Worm (Caenorhabditis elegans) whole organism, L4 larva: ENCODE results near the gene pqn-96.

Experiments used
- F26F4.8 ChIP-seq: fragments of 200-800 bp; sonication (Bioruptor generic); conservative IDR thresholded peaks from 2 replicates; pipeline ENCODE4 v1.3.6; 2022; ENCODE audit warnings: missing genetic modification characterization, missing compliant biosample characterization
- F44E2.7 ChIP-seq: fragments of 200-800 bp; sonication (Bioruptor generic); IDR thresholded peaks from 2 replicates; pipeline ENCODE4 v2.1.2; 2022; ENCODE audit warnings: missing genetic modification characterization, missing compliant biosample characterization
- R02D3.7 ChIP-seq: fragments of 150-350 bp; sonication (generic microtip); optimal IDR thresholded peaks from 3 replicates; lab custom pipeline; 2014; ENCODE audit warnings: missing biosample characterization, missing genetic modification characterization
- T26A8.4 ChIP-seq: fragments of 200-800 bp; sonication (Bioruptor generic); IDR thresholded peaks from 2 replicates; pipeline ENCODE4 v1.3.6; 2022; ENCODE audit warnings: missing genetic modification characterization, missing compliant biosample characterization
- Y5F2A.4 ChIP-seq: fragments of 200-800 bp; sonication (Bioruptor generic); optimal IDR thresholded peaks from 2 replicates; lab custom pipeline; 2018; ENCODE audit warnings: mild to moderate bottlenecking, missing genetic modification characterization, missing compliant biosample characterization
- Y75B8A.6 ChIP-seq: fragments of 200-800 bp; sonication (Bioruptor generic); IDR thresholded peaks from 2 replicates; pipeline ENCODE4 v1.3.6; 2022; ENCODE audit warnings: missing genetic modification reagents, missing genetic modification characterization, missing compliant biosample characterization
- ZK546.5 ChIP-seq, 2 experiments: sonication (generic microtip); optimal IDR thresholded peaks; 2 replicates each; lab custom pipeline; 2017; ENCODE audit warnings: missing biosample characterization in 2 of 2, missing genetic modification characterization in 2 of 2
- aha-1 ChIP-seq: fragments of 150-350 bp; peaks from one replicate; lab custom pipeline; 2014; ENCODE audit warnings: missing biosample characterization, missing genetic modification characterization
- aly-2 ChIP-seq: sonication (generic microtip); optimal IDR thresholded peaks from 2 replicates; lab custom pipeline; 2018; ENCODE audit warnings: missing biosample characterization, missing genetic modification characterization
- attf-4 ChIP-seq: sonication (generic microtip); optimal IDR thresholded peaks from 3 replicates; lab custom pipeline; 2017; ENCODE audit warnings: missing biosample characterization, missing genetic modification characterization
- ceh-82 ChIP-seq: sonication (generic microtip); optimal IDR thresholded peaks from 2 replicates; lab custom pipeline; 2017; ENCODE audit warnings: missing biosample characterization, missing genetic modification characterization
- ces-1 ChIP-seq: fragments of 150-350 bp; sonication (generic microtip); optimal IDR thresholded peaks from 4 replicates; lab custom pipeline; 2014; ENCODE audit warnings: missing biosample characterization, missing genetic modification reagents, missing genetic modification characterization
- cey-2 ChIP-seq: sonication (generic microtip); optimal IDR thresholded peaks from 3 replicates; lab custom pipeline; 2017; ENCODE audit warnings: missing genetic modification characterization, mild to moderate bottlenecking, missing compliant biosample characterization, antibody characterized with exemption, borderline replicate concordance; ENCODE audit not compliant: insufficient read depth
- daf-12 ChIP-seq: fragments of 150-350 bp; optimal IDR thresholded peaks from 2 replicates; lab custom pipeline; 2014; ENCODE audit warnings: missing biosample characterization, missing genetic modification reagents, missing genetic modification characterization
- daf-16 ChIP-seq, 3 experiments: sonication (generic microtip); optimal IDR thresholded peaks; 2 replicates each; lab custom pipeline; 2016 to 2017; ENCODE audit warnings: missing genetic modification characterization in 3 of 3, missing genetic modification reagents in 3 of 3, mild to moderate bottlenecking in 2 of 3, missing compliant biosample characterization in 2 of 3, missing biosample characterization in 1 of 3, moderate library complexity in 1 of 3
- daf-8 ChIP-seq: fragments of 200-800 bp; sonication (Bioruptor generic); IDR thresholded peaks from 2 replicates; pipeline ENCODE4 v1.3.6; 2022; ENCODE audit warnings: missing genetic modification characterization, missing compliant biosample characterization
- dmd-8 ChIP-seq: fragments of 200-800 bp; sonication (Bioruptor generic); IDR thresholded peaks from 2 replicates; pipeline ENCODE4 v1.3.6; 2022; ENCODE audit warnings: missing genetic modification characterization, missing compliant biosample characterization
- duxl-1 ChIP-seq: sonication (generic microtip); optimal IDR thresholded peaks from 2 replicates; lab custom pipeline; 2016; ENCODE audit warnings: mild to moderate bottlenecking, missing genetic modification characterization, moderate library complexity, missing compliant biosample characterization; ENCODE audit not compliant: poor library complexity
- egl-27 ChIP-seq: sonication (generic microtip); optimal IDR thresholded peaks from 3 replicates; lab custom pipeline; 2017; ENCODE audit warnings: missing biosample characterization, missing genetic modification reagents, missing genetic modification characterization
- egl-43 ChIP-seq: fragments of 200-800 bp; sonication (Bioruptor generic); IDR thresholded peaks from 2 replicates; pipeline ENCODE4 v1.3.6; 2022; ENCODE audit warnings: missing genetic modification reagents, missing genetic modification characterization, missing compliant biosample characterization
- fkh-10 ChIP-seq: fragments of 150-350 bp; optimal IDR thresholded peaks from 2 replicates; lab custom pipeline; 2014; ENCODE audit warnings: missing biosample characterization, missing genetic modification reagents, missing genetic modification characterization
- fos-1 ChIP-seq: fragments of 150-350 bp; optimal IDR thresholded peaks from 2 replicates; lab custom pipeline; 2014; ENCODE audit warnings: missing biosample characterization, missing genetic modification characterization
- gei-8 ChIP-seq: fragments of 200-800 bp; sonication (Bioruptor generic); optimal IDR thresholded peaks from 2 replicates; lab custom pipeline; 2018; ENCODE audit warnings: mild to moderate bottlenecking, missing genetic modification characterization, missing compliant biosample characterization
- jun-1 ChIP-seq: fragments of 150-350 bp; optimal IDR thresholded peaks from 2 replicates; lab custom pipeline; 2014; ENCODE audit warnings: missing biosample characterization, missing genetic modification reagents, missing genetic modification characterization
- lim-7 ChIP-seq: fragments of 200-800 bp; sonication (Bioruptor generic); IDR thresholded peaks from 2 replicates; pipeline ENCODE4 v1.3.6; 2022; ENCODE audit warnings: missing genetic modification characterization, missing compliant biosample characterization
- lin-13 ChIP-seq: fragments of 150-350 bp; optimal IDR thresholded peaks from 2 replicates; lab custom pipeline; 2014; ENCODE audit warnings: missing biosample characterization, missing genetic modification reagents, missing genetic modification characterization
- lin-38 ChIP-seq: fragments of 200-800 bp; sonication (Bioruptor generic); IDR thresholded peaks from 2 replicates; pipeline ENCODE4 v1.3.6; 2022; ENCODE audit warnings: missing genetic modification reagents, missing genetic modification characterization, missing compliant biosample characterization
- lsy-2 ChIP-seq, 2 experiments: fragments of 150-350 bp in 1 of 2; sonication (generic microtip) in 1 of 2; optimal IDR thresholded peaks; 2 replicates each; lab custom pipeline; 2014 to 2017; ENCODE audit warnings: missing biosample characterization in 2 of 2, missing genetic modification characterization in 2 of 2
- madf-5 ChIP-seq, 2 experiments: fragments of 200-800 bp; sonication (Bioruptor generic); IDR thresholded peaks; 2 replicates each; pipeline ENCODE4 v1.3.6; 2022; ENCODE audit warnings: missing compliant biosample characterization in 2 of 2, missing genetic modification characterization in 2 of 2
- mep-1 ChIP-seq: fragments of 150-350 bp; sonication (generic microtip); optimal IDR thresholded peaks from 3 replicates; lab custom pipeline; 2014; ENCODE audit warnings: missing biosample characterization, missing genetic modification characterization
- mxl-2 ChIP-seq: fragments of 200-800 bp; sonication (Bioruptor generic); conservative IDR thresholded peaks from 2 replicates; pipeline ENCODE4 v1.3.6; 2022; ENCODE audit warnings: missing genetic modification reagents, missing genetic modification characterization, missing compliant biosample characterization
- nhr-10 ChIP-seq: fragments of 150-350 bp; optimal IDR thresholded peaks from 2 replicates; lab custom pipeline; 2014; ENCODE audit warnings: missing biosample characterization, missing genetic modification characterization
- nhr-102 ChIP-seq: sonication (generic microtip); optimal IDR thresholded peaks from 2 replicates; lab custom pipeline; 2016; ENCODE audit warnings: mild to moderate bottlenecking, missing genetic modification characterization, moderate library complexity, missing compliant biosample characterization
- nhr-11 ChIP-seq: fragments of 150-350 bp; optimal IDR thresholded peaks from 2 replicates; lab custom pipeline; 2014; ENCODE audit warnings: missing biosample characterization, missing genetic modification characterization
- nhr-25 ChIP-seq: sonication (generic microtip); optimal IDR thresholded peaks from 2 replicates; lab custom pipeline; 2017; ENCODE audit warnings: missing genetic modification characterization, mild to moderate bottlenecking, missing compliant biosample characterization, antibody characterized with exemption, moderate library complexity, borderline replicate concordance; ENCODE audit not compliant: insufficient read depth
- nhr-28 ChIP-seq: fragments of 150-350 bp; optimal IDR thresholded peaks from 2 replicates; lab custom pipeline; 2014; ENCODE audit warnings: missing biosample characterization, missing genetic modification characterization
- nhr-41 ChIP-seq: fragments of 200-800 bp; sonication (Bioruptor generic); IDR thresholded peaks from 2 replicates; pipeline ENCODE4 v1.3.6; 2022; ENCODE audit warnings: missing genetic modification reagents, missing genetic modification characterization, missing compliant biosample characterization
- nhr-6 ChIP-seq: fragments of 150-350 bp; optimal IDR thresholded peaks from 2 replicates; lab custom pipeline; 2014; ENCODE audit warnings: missing biosample characterization, missing genetic modification characterization
- nhr-76 ChIP-seq: fragments of 150-350 bp; optimal IDR thresholded peaks from 2 replicates; lab custom pipeline; 2014; ENCODE audit warnings: missing biosample characterization, missing genetic modification characterization
- pha-4 ChIP-seq, 2 experiments: fragments of 150-350 bp in 1 of 2; fragments of 200-800 bp in 1 of 2; sonication (Bioruptor generic) in 1 of 2; IDR thresholded peaks in 1 of 2; optimal IDR thresholded peaks in 1 of 2; 2 replicates each; pipeline versions ENCODE4 v1.3.6 to Lab custom; 2014 to 2022; ENCODE audit warnings: missing genetic modification characterization in 2 of 2, missing genetic modification reagents in 2 of 2, missing biosample characterization in 1 of 2, missing compliant biosample characterization in 1 of 2
- php-3 ChIP-seq: fragments of 200-800 bp; sonication (Bioruptor generic); IDR thresholded peaks from 2 replicates; pipeline ENCODE4 v1.3.6; 2022; ENCODE audit warnings: missing genetic modification reagents, missing genetic modification characterization, missing compliant biosample characterization
- saeg-2 ChIP-seq: fragments of 200-800 bp; sonication (Bioruptor generic); IDR thresholded peaks from 2 replicates; pipeline ENCODE4 v1.3.6; 2022; ENCODE audit warnings: missing genetic modification reagents, missing genetic modification characterization, missing compliant biosample characterization
- sdz-12 ChIP-seq: fragments of 200-800 bp; sonication (Bioruptor generic); optimal IDR thresholded peaks from 2 replicates; lab custom pipeline; 2018; ENCODE audit warnings: mild to moderate bottlenecking, missing genetic modification characterization, missing compliant biosample characterization
- skn-1 ChIP-seq: fragments of 150-350 bp; optimal IDR thresholded peaks from 2 replicates; lab custom pipeline; 2014; ENCODE audit warnings: missing biosample characterization, missing genetic modification characterization
- snpc-1.2 ChIP-seq: fragments of 200-800 bp; sonication (Bioruptor generic); IDR thresholded peaks from 2 replicates; pipeline ENCODE4 v1.3.6; 2022; ENCODE audit warnings: missing genetic modification reagents, missing genetic modification characterization, missing compliant biosample characterization
- snpc-4 ChIP-seq: fragments of 150-350 bp; optimal IDR thresholded peaks from 2 replicates; lab custom pipeline; 2014; ENCODE audit warnings: missing biosample characterization, missing genetic modification characterization
- spr-3 ChIP-seq: fragments of 200-800 bp; sonication (Bioruptor generic); optimal IDR thresholded peaks from 2 replicates; lab custom pipeline; 2018; ENCODE audit warnings: mild to moderate bottlenecking, missing genetic modification characterization, missing compliant biosample characterization
- unc-62 ChIP-seq, 3 experiments: fragments of 150-350 bp in 1 of 3; sonication (generic microtip); optimal IDR thresholded peaks in 2 of 3; peaks in 1 of 3; 1 replicate in 1 of 3; 2 replicates in 2 of 3; lab custom pipeline; 2014 to 2017; ENCODE audit warnings: missing biosample characterization in 3 of 3, missing genetic modification characterization in 3 of 3, missing genetic modification reagents in 3 of 3, missing genotype in 1 of 3
- zfp-2 ChIP-seq: sonication (generic microtip); optimal IDR thresholded peaks from 2 replicates; lab custom pipeline; 2016; ENCODE audit warnings: mild to moderate bottlenecking, missing genetic modification characterization, missing compliant biosample characterization
- ztf-11 ChIP-seq: fragments of 150-350 bp; optimal IDR thresholded peaks from 2 replicates; lab custom pipeline; 2014; ENCODE audit warnings: missing biosample characterization, missing genetic modification characterization

The pqn-96 gene

DNA sequence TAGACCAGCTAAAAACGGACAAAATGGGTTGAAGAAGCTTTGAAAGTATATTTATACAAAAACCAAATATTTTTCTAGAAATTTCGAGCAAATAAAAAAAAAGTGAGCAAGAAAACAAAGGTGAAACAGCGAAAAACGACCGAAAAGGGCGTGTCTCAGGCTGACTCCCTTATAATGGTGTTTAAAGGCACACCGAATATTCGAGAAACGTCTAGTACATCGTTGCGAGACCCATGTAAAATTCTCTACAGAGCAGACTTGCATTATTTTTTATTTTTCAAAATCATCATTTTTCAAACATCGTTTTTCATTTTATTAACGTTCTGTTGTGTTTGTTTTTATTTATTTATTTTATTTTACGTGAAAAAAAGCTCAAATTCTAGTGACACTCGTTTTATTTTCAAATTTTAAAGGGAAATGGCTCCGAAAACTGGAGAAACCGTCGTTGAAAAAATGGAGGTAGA, 7.8 kb upstream of the pqn-96 start, which contains the start of gene rpn-3 (continued):
- TF ChIP-seq snpc-1.2 (peak; percentile 47), aha-1 (tag; lab: Kevin White, UChicago) (peak; percentile 96), dmd-8 (GFP tag; lab: Robert Waterston, UW) (no peak), mxl-2 (GFP tag; lab: Robert Waterston, UW) (no peak), egl-43 (GFP tag; lab: Robert Waterston, UW) (no peak), duxl-1 (tag; lab: Kevin White, UChicago) (peak; percentile 76), madf-5 (GFP tag; IDR thresholded peaks at IDR 0.05; lab: Robert Waterston, UW) (no peak), gei-8 (GFP tag; lab: Kevin White, UChicago) (no peak), lim-7 (GFP tag; lab: Robert Waterston, UW) (no peak), unc-62 (GFP tag; optimal IDR thresholded peaks at IDR 0.05 in 1 of 2; lab: Kevin White, UChicago) (peak in 1 of 2 experiments; percentile 72), unc-62 (tag; optimal IDR thresholded peaks at IDR 0.05; lab: Kevin White, UChicago) (no peak), skn-1 (tag; lab: Kevin White, UChicago) (no peak), daf-16 (GFP tag; optimal IDR thresholded peaks at IDR 0.05; lab: Kevin White, UChicago) (peak; percentile 73 to 96), daf-16 (tag; optimal IDR thresholded peaks at IDR 0.05; lab: Kevin White, UChicago) (peak; percentile 84), spr-3 (GFP tag; lab: Kevin White, UChicago) (peak; percentile 78), sdz-12 (GFP tag; lab: Kevin White, UChicago) (no peak), nhr-25 (tag; lab: Kevin White, UChicago) (peak; percentile 70), lsy-2 (tag; optimal IDR thresholded peaks at IDR 0.05; lab: Kevin White, UChicago) (peak; percentile 91 to 98), ztf-11 (tag; lab: Kevin White, UChicago) (no peak), T26A8.4 (GFP tag; lab: Robert Waterston, UW) (peak; percentile 96), nhr-102 (peak; percentile 91), fkh-10 (peak; percentile 89), Y75B8A.6 (GFP tag; lab: Robert Waterston, UW) (0 out of 2 replicates have a peak, but pooled peaks have one; percentile 8), jun-1 (tag; lab: Kevin White, UChicago) (peak; percentile 74), egl-27 (tag; lab: Kevin White, UChicago) (no peak), pha-4 (GFP tag; IDR thresholded peaks at IDR 0.05; lab: Robert Waterston, UW) (peak; percentile 93), pha-4 (tag; optimal IDR thresholded peaks at IDR 0.05; lab: Kevin White, UChicago) (peak; percentile 98), saeg-2 (GFP tag; lab: Robert Waterston, UW) (peak; percentile 82), ces-1 (GFP tag; lab: Kevin White, UChicago) (peak; percentile 24), F26F4.8 (GFP tag; lab: Robert Waterston, UW) (no peak), Y5F2A.4 (GFP tag; lab: Kevin White, UChicago) (no peak), attf-4 (no peak), nhr-28 (peak; percentile 96), fos-1 (tag; lab: Kevin White, UChicago) (no peak), F44E2.7 (GFP tag; lab: Robert Waterston, UW) (0 out of 2 replicates have a peak, but pooled peaks have one; percentile 18), daf-12 (tag; lab: Kevin White, UChicago) (no peak), nhr-10 (tag; lab: Kevin White, UChicago) (peak; percentile 53), lin-38 (peak; percentile 99), nhr-76 (tag; lab: Kevin White, UChicago) (peak; percentile 58), snpc-4 (tag; lab: Kevin White, UChicago) (no peak), ZK546.5 (tag; optimal IDR thresholded peaks at IDR 0.05; lab: Kevin White, UChicago) (no peak), daf-8 (GFP tag; lab: Robert Waterston, UW) (no peak), mep-1 (tag; lab: Kevin White, UChicago) (peak; percentile 98), lin-13 (GFP tag; lab: Kevin White, UChicago) (peak; percentile 93), nhr-6 (tag; lab: Kevin White, UChicago) (peak; percentile 94), zfp-2 (peak; percentile 75), cey-2 (tag; lab: Kevin White, UChicago) (no peak), nhr-11 (tag; lab: Kevin White, UChicago) (peak; percentile 98), php-3 (peak; percentile 58), R02D3.7 (tag; lab: Kevin White, UChicago) (no peak), ceh-82 (no peak), aly-2 (tag; lab: Kevin White, UChicago) (no peak), nhr-41 (peak; percentile 21; the same call in 1 of the 2 replicates)
